Worm (Caenorhabditis elegans) whole organism, young adult: ENCODE results near the gene sdpn-1.

ENCODE experiments used
- B0019.2 ChIP-seq: fragments of 200-800 bp; sonication (Bioruptor generic); conservative IDR thresholded peaks from 2 replicates; pipeline ENCODE4 v1.3.6; 2022; ENCODE audit warnings: missing genetic modification reagents, missing genetic modification characterization, missing compliant biosample characterization
- C06A6.2 ChIP-seq: fragments of 200-800 bp; sonication (Bioruptor generic); conservative IDR thresholded peaks from 2 replicates; pipeline ENCODE4 v1.3.6; 2022; ENCODE audit warnings: missing genetic modification characterization, missing compliant biosample characterization
- C17E4.6 ChIP-seq: fragments of 200-800 bp; sonication (Bioruptor generic); IDR thresholded peaks from 2 replicates; pipeline ENCODE4 v1.3.6; 2022; ENCODE audit warnings: missing genetic modification reagents, missing genetic modification characterization, missing compliant biosample characterization
- F33H1.4 ChIP-seq: fragments of 200-800 bp; sonication (Bioruptor generic); IDR thresholded peaks from 2 replicates; pipeline ENCODE4 v1.3.6; 2022; ENCODE audit warnings: missing genetic modification reagents, missing genetic modification characterization, missing compliant biosample characterization
- F37B4.10 ChIP-seq: fragments of 200-800 bp; sonication (Bioruptor generic); IDR thresholded peaks from 2 replicates; pipeline ENCODE4 v1.3.6; 2022; ENCODE audit warnings: missing genetic modification characterization, missing compliant biosample characterization
- F39B2.1 ChIP-seq: fragments of 200-800 bp; sonication (Bioruptor generic); IDR thresholded peaks from 2 replicates; pipeline ENCODE4 v1.3.6; 2022; ENCODE audit warnings: missing genetic modification reagents, missing genetic modification characterization, missing compliant biosample characterization
- F57C9.4 ChIP-seq: sonication (generic microtip); optimal IDR thresholded peaks from 2 replicates; lab custom pipeline; 2017; ENCODE audit warnings: mild to moderate bottlenecking, missing genetic modification characterization, missing compliant biosample characterization
- K11D2.4 ChIP-seq: fragments of 200-800 bp; sonication (Bioruptor generic); IDR thresholded peaks from 2 replicates; pipeline ENCODE4 v1.3.6; 2022; ENCODE audit warnings: missing genetic modification reagents, missing genetic modification characterization, missing compliant biosample characterization
- K12H6.12 ChIP-seq: fragments of 200-800 bp; sonication (Bioruptor generic); optimal IDR thresholded peaks from 2 replicates; lab custom pipeline; 2018; ENCODE audit warnings: mild to moderate bottlenecking, missing genetic modification characterization, missing compliant biosample characterization
- ZK185.1 ChIP-seq: sonication (generic microtip); optimal IDR thresholded peaks from 2 replicates; lab custom pipeline; 2016; ENCODE audit warnings: mild to moderate bottlenecking, missing genetic modification characterization, missing compliant biosample characterization; ENCODE audit not compliant: poor library complexity, severe bottlenecking
- ama-1 ChIP-seq, 3 experiments: fragments of 150-350 bp in 1 of 3; sonication (generic microtip) in 2 of 3; optimal IDR thresholded peaks; 2 replicates each; lab custom pipeline; 2014 to 2018; ENCODE audit warnings: missing biosample characterization in 2 of 3, missing genetic modification characterization in 2 of 3, missing genetic modification reagents in 2 of 3
- aptf-3 ChIP-seq: fragments of 200-800 bp; sonication (Bioruptor generic); IDR thresholded peaks from 2 replicates; pipeline ENCODE4 v1.3.6; 2022; ENCODE audit warnings: missing genetic modification characterization, missing compliant biosample characterization
- atf-7 ChIP-seq: sonication (generic microtip); optimal IDR thresholded peaks from 2 replicates; lab custom pipeline; 2017; ENCODE audit warnings: mild to moderate bottlenecking, missing genetic modification characterization, missing compliant biosample characterization
- attf-3 ChIP-seq: fragments of 200-800 bp; sonication (Bioruptor generic); conservative IDR thresholded peaks from 2 replicates; pipeline ENCODE4 v1.3.6; 2022; ENCODE audit warnings: missing genetic modification reagents, missing genetic modification characterization, missing compliant biosample characterization
- ccch-3 ChIP-seq: fragments of 200-800 bp; sonication (Bioruptor generic); optimal IDR thresholded peaks from 2 replicates; lab custom pipeline; 2018; ENCODE audit warnings: mild to moderate bottlenecking, missing genetic modification characterization, missing compliant biosample characterization
- cebp-1 ChIP-seq, 2 experiments: fragments of 200-800 bp in 1 of 2; sonication (Bioruptor generic) in 1 of 2; sonication (generic microtip) in 1 of 2; IDR thresholded peaks in 1 of 2; optimal IDR thresholded peaks in 1 of 2; 2 replicates each; pipeline versions ENCODE4 v1.3.6 to Lab custom; 2017 to 2022; ENCODE audit warnings: missing compliant biosample characterization in 2 of 2, missing genetic modification characterization in 2 of 2, mild to moderate bottlenecking in 1 of 2, missing genetic modification reagents in 1 of 2, moderate library complexity in 1 of 2
- cebp-2 ChIP-seq: fragments of 200-800 bp; sonication (Bioruptor generic); IDR thresholded peaks from 2 replicates; pipeline ENCODE4 v1.3.6; 2022; ENCODE audit warnings: missing genetic modification characterization, missing compliant biosample characterization
- ceh-27 ChIP-seq: fragments of 200-800 bp; sonication (Bioruptor generic); optimal IDR thresholded peaks from 2 replicates; lab custom pipeline; 2018; ENCODE audit warnings: mild to moderate bottlenecking, missing genetic modification characterization, moderate library complexity, missing compliant biosample characterization
- chd-7 ChIP-seq: sonication (generic microtip); optimal IDR thresholded peaks from 2 replicates; lab custom pipeline; 2016; ENCODE audit warnings: mild to moderate bottlenecking, missing genetic modification characterization, moderate library complexity, missing compliant biosample characterization
- efl-1 ChIP-seq: fragments of 150-350 bp; optimal IDR thresholded peaks from 2 replicates; lab custom pipeline; 2014; ENCODE audit warnings: missing biosample characterization, missing genetic modification reagents, missing genetic modification characterization
- egl-44 ChIP-seq: fragments of 200-800 bp; sonication (Bioruptor generic); IDR thresholded peaks from 2 replicates; pipeline ENCODE4 v1.3.6; 2022; ENCODE audit warnings: missing genetic modification reagents, missing genetic modification characterization, missing compliant biosample characterization
- gei-17 ChIP-seq: fragments of 200-800 bp; sonication (Bioruptor generic); optimal IDR thresholded peaks from 2 replicates; lab custom pipeline; 2018; ENCODE audit warnings: mild to moderate bottlenecking, missing genetic modification characterization, missing compliant biosample characterization
- hmg-1.2 ChIP-seq: fragments of 200-800 bp; sonication (Bioruptor generic); IDR thresholded peaks from 2 replicates; pipeline ENCODE4 v1.3.6; 2022; ENCODE audit warnings: missing genetic modification reagents, missing genetic modification characterization, missing compliant biosample characterization
- hmg-20 ChIP-seq: fragments of 200-800 bp; sonication (Bioruptor generic); IDR thresholded peaks from 2 replicates; pipeline ENCODE4 v1.3.6; 2022; ENCODE audit warnings: missing genetic modification reagents, missing genetic modification characterization, missing compliant biosample characterization
- hsf-1 ChIP-seq: fragments of 200-800 bp; sonication (Bioruptor generic); IDR thresholded peaks from 2 replicates; pipeline ENCODE4 v1.3.6; 2022; ENCODE audit warnings: missing genetic modification reagents, missing genetic modification characterization, missing compliant biosample characterization
- lag-1 ChIP-seq: fragments of 200-800 bp; sonication (Bioruptor generic); IDR thresholded peaks from 2 replicates; pipeline ENCODE4 v1.3.6; 2022; ENCODE audit warnings: missing genetic modification reagents, missing genetic modification characterization, missing compliant biosample characterization
- let-607 ChIP-seq, 2 experiments: fragments of 200-800 bp in 1 of 2; sonication (Bioruptor generic) in 1 of 2; sonication (generic microtip) in 1 of 2; optimal IDR thresholded peaks; 2 replicates each; lab custom pipeline; 2016 to 2018; ENCODE audit warnings: mild to moderate bottlenecking in 2 of 2, missing compliant biosample characterization in 2 of 2, missing genetic modification characterization in 2 of 2, moderate library complexity in 2 of 2, missing genotype in 1 of 2
- lin-35 ChIP-seq, 3 experiments: fragments of 150-350 bp in 2 of 3; sonication (generic microtip) in 1 of 3; optimal IDR thresholded peaks; 2 replicates each; lab custom pipeline; 2014 to 2018; ENCODE audit warnings: missing biosample characterization in 3 of 3, missing genetic modification characterization in 3 of 3, missing genetic modification reagents in 3 of 3
- lin-40 ChIP-seq: sonication (generic microtip); optimal IDR thresholded peaks from 2 replicates; lab custom pipeline; 2016; ENCODE audit warnings: missing genetic modification characterization, mild to moderate bottlenecking, missing compliant biosample characterization, missing genotype, missing genetic modification reagents
- lsy-27 ChIP-seq: sonication (generic microtip); optimal IDR thresholded peaks from 2 replicates; lab custom pipeline; 2017; ENCODE audit warnings: missing genetic modification characterization, mild to moderate bottlenecking, missing compliant biosample characterization, antibody characterized with exemption, missing genotype, borderline replicate concordance; ENCODE audit not compliant: insufficient read depth
- madf-3 ChIP-seq: fragments of 200-800 bp; sonication (Bioruptor generic); IDR thresholded peaks from 2 replicates; pipeline ENCODE4 v1.3.6; 2022; ENCODE audit warnings: missing genetic modification reagents, missing genetic modification characterization, missing compliant biosample characterization
- mes-4 ChIP-seq: sonication (generic microtip); optimal IDR thresholded peaks from 2 replicates; lab custom pipeline; 2016; ENCODE audit warnings: missing genotype, missing genetic modification characterization, missing compliant biosample characterization
- nfya-2 ChIP-seq: fragments of 200-800 bp; sonication (Bioruptor generic); IDR thresholded peaks from 2 replicates; pipeline ENCODE4 v1.3.6; 2022; ENCODE audit warnings: missing genetic modification reagents, missing genetic modification characterization, missing compliant biosample characterization
- nfyb-1 ChIP-seq: fragments of 200-800 bp; sonication (Bioruptor generic); IDR thresholded peaks from 2 replicates; pipeline ENCODE4 v1.3.6; 2022; ENCODE audit warnings: missing genetic modification reagents, missing genetic modification characterization, missing compliant biosample characterization
- nhr-80 ChIP-seq: sonication (generic microtip); optimal IDR thresholded peaks from 2 replicates; lab custom pipeline; 2016; ENCODE audit warnings: missing genetic modification characterization, missing compliant biosample characterization
- nhr-90 ChIP-seq: sonication (generic microtip); optimal IDR thresholded peaks from 2 replicates; lab custom pipeline; 2016; ENCODE audit warnings: missing genotype, mild to moderate bottlenecking, missing genetic modification characterization, missing compliant biosample characterization
- rcor-1 ChIP-seq: fragments of 200-800 bp; sonication (Bioruptor generic); IDR thresholded peaks from 2 replicates; pipeline ENCODE4 v1.3.6; 2022; ENCODE audit warnings: missing genetic modification reagents, missing genetic modification characterization, missing compliant biosample characterization
- sdz-38 ChIP-seq: sonication (generic microtip); optimal IDR thresholded peaks from 2 replicates; lab custom pipeline; 2016; ENCODE audit warnings: missing genotype, missing genetic modification characterization, missing compliant biosample characterization
- snpc-1.1 ChIP-seq: sonication (generic microtip); optimal IDR thresholded peaks from 2 replicates; lab custom pipeline; 2017; ENCODE audit warnings: missing genetic modification characterization, mild to moderate bottlenecking, missing compliant biosample characterization, antibody characterized with exemption, moderate library complexity, missing genotype, missing genetic modification reagents; ENCODE audit not compliant: insufficient read depth
- snpc-1.3 ChIP-seq: sonication (generic microtip); optimal IDR thresholded peaks from 2 replicates; lab custom pipeline; 2017; ENCODE audit warnings: missing genetic modification characterization, mild to moderate bottlenecking, missing compliant biosample characterization, antibody characterized with exemption, moderate library complexity, missing genotype, missing genetic modification reagents; ENCODE audit not compliant: insufficient read depth
- sptf-2 ChIP-seq: fragments of 200-800 bp; sonication (Bioruptor generic); optimal IDR thresholded peaks from 2 replicates; lab custom pipeline; 2018; ENCODE audit warnings: mild to moderate bottlenecking, missing genetic modification characterization, missing compliant biosample characterization
- tbp1 ChIP-seq: fragments of 200-800 bp; sonication (Bioruptor generic); optimal IDR thresholded peaks from 2 replicates; lab custom pipeline; 2018; ENCODE audit warnings: mild to moderate bottlenecking, missing genetic modification characterization, missing compliant biosample characterization
- zim-3 ChIP-seq: sonication (generic microtip); optimal IDR thresholded peaks from 2 replicates; lab custom pipeline; 2017; ENCODE audit warnings: mild to moderate bottlenecking, missing genetic modification characterization, moderate library complexity, missing compliant biosample characterization
- ztf-22 ChIP-seq: fragments of 200-800 bp; sonication (Bioruptor generic); optimal IDR thresholded peaks from 2 replicates; lab custom pipeline; 2018; ENCODE audit warnings: mild to moderate bottlenecking, missing genetic modification characterization, moderate library complexity, missing compliant biosample characterization
- ztf-26 ChIP-seq: sonication (generic microtip); optimal IDR thresholded peaks from 2 replicates; lab custom pipeline; 2017; ENCODE audit warnings: missing genetic modification characterization, missing compliant biosample characterization
- ztf-3 ChIP-seq: fragments of 200-800 bp; sonication (Bioruptor generic); optimal IDR thresholded peaks from 2 replicates; lab custom pipeline; 2018; ENCODE audit warnings: mild to moderate bottlenecking, missing genetic modification characterization, missing compliant biosample characterization

The sdpn-1 gene

DNA sequence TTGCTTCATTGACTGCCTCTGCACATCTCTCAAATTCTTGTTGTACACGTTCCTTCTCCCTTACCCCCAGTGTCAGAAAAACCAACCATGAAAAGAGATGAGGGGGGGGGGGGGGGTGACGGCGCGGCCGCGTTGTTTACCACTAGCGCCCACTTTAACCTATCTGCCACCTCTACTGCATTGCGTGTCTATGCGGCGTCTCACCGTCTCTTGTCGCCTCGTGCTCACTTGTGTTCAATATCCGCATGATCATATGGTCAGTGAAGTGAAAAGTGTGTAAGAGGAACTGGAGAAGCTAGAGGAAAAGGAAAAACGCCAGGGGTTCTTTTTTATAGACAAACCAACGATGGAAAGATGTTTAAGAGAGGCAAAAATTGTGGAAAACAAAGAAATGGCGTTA is 21.6 kb upstream of the sdpn-1 start (continued):
- TF ChIP-seq let-607 (tag; optimal IDR thresholded peaks at IDR 0.05; lab: Kevin White, UChicago) (peak in 1 of 2 experiments; percentile 13), hsf-1 (peak; percentile 52; the same call in 1 of the 2 replicates), ccch-3 (GFP tag; lab: Kevin White, UChicago) (no peak), ama-1 (optimal IDR thresholded peaks at IDR 0.05; lab: Kevin White, UChicago) (no peak), ama-1 (GFP tag; optimal IDR thresholded peaks at IDR 0.05; lab: Kevin White, UChicago) (peak in 1 of 2 experiments; percentile 7), nhr-90 (peak; percentile 25), sdz-38 (tag; lab: Kevin White, UChicago) (no peak), ztf-26 (tag; lab: Kevin White, UChicago) (peak; percentile 88), F33H1.4 (GFP tag; lab: Robert Waterston, UW) (0 out of 2 replicates have a peak, but pooled peaks have one; percentile 9), K12H6.12 (peak; percentile 94), B0019.2 (GFP tag; lab: Robert Waterston, UW) (no peak), nhr-80 (tag; lab: Kevin White, UChicago) (peak; percentile 80), snpc-1.1 (no peak), hmg-20 (GFP tag; lab: Robert Waterston, UW) (peak; percentile 50; the same call in 1 of the 2 replicates), zim-3 (tag; lab: Kevin White, UChicago) (peak; percentile 30), atf-7 (peak; percentile 89), cebp-1 (GFP tag; IDR thresholded peaks at IDR 0.05; lab: Robert Waterston, UW) (peak; percentile 74), cebp-1 (tag; optimal IDR thresholded peaks at IDR 0.05; lab: Kevin White, UChicago) (peak; percentile 92), lin-40 (tag; lab: Kevin White, UChicago) (peak; percentile 85), ceh-27 (peak; percentile 98), attf-3 (GFP tag; lab: Robert Waterston, UW) (no peak; the same call in 1 of the 2 replicates), sptf-2 (GFP tag; lab: Kevin White, UChicago) (no peak), efl-1 (GFP tag; lab: Kevin White, UChicago) (no peak), hmg-1.2 (GFP tag; lab: Robert Waterston, UW) (peak; percentile 76), lag-1 (no peak), ztf-3 (GFP tag; lab: Kevin White, UChicago) (peak; percentile 83), aptf-3 (GFP tag; lab: Robert Waterston, UW) (no peak), lsy-27 (tag; lab: Kevin White, UChicago) (no peak), nfya-2 (GFP tag; lab: Robert Waterston, UW) (no peak), gei-17 (GFP tag; lab: Kevin White, UChicago) (peak; percentile 60), mes-4 (tag; lab: Kevin White, UChicago) (no peak), madf-3 (GFP tag; lab: Robert Waterston, UW) (no peak), rcor-1 (peak; percentile 43; the same call in 1 of the 2 replicates), tbp1 (peak; percentile 66), C17E4.6 (GFP tag; lab: Robert Waterston, UW) (peak; percentile 56; the same call in 1 of the 2 replicates), lin-35 (GFP tag; optimal IDR thresholded peaks at IDR 0.05; lab: Kevin White, UChicago) (peak in 1 of 3 experiments; percentile 76), ztf-22 (GFP tag; lab: Kevin White, UChicago) (peak; percentile 74), F39B2.1 (GFP tag; lab: Robert Waterston, UW) (no peak), F57C9.4 (tag; lab: Kevin White, UChicago) (no peak), F37B4.10 (GFP tag; lab: Robert Waterston, UW) (0 out of 2 replicates have a peak, but pooled peaks have one; percentile 26), nfyb-1 (GFP tag; lab: Robert Waterston, UW) (peak; percentile 87), snpc-1.3 (no peak), ZK185.1 (tag; lab: Kevin White, UChicago) (peak; percentile 58), egl-44 (GFP tag; lab: Robert Waterston, UW) (peak; percentile 80; the same call in 1 of the 2 replicates), C06A6.2 (peak; percentile 79; the same call in 1 of the 2 replicates), chd-7 (tag; lab: Kevin White, UChicago) (peak; percentile 88), K11D2.4 (GFP tag; lab: Robert Waterston, UW) (peak; percentile 81), cebp-2 (GFP tag; lab: Robert Waterston, UW) (no peak)
